Worm (Caenorhabditis elegans) whole organism, dauer: ENCODE data around the gene str-193.

Experiments
- unc-62 ChIP-seq: sonication (generic microtip); optimal IDR thresholded peaks from 2 replicates; lab custom pipeline; 2017; ENCODE audit warnings: missing biosample characterization, missing genetic modification reagents, missing genetic modification characterization

str-193 gene

DNA sequence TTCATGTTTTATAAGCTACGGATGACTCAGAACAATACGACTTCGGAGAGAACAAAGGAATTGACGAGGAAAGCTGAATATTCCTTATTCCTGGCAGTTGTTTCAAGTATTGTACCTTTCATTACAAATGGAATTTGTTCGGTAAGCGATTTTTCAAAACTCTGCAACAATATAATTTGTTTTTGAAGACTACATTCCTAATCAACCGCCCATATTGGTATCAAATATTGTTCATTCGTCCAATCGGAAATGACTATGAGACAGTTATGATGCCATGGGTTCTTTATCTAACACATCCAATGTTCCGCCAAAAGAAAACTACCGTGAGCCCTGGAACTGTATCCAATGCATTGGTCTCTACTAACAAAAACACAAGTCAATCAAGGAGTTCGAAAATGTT is 9.4 kb downstream of the str-193 start:
- no peak for TF ChIP-seq unc-62 (GFP tag; lab: Kevin White, UChicago)

DNA sequence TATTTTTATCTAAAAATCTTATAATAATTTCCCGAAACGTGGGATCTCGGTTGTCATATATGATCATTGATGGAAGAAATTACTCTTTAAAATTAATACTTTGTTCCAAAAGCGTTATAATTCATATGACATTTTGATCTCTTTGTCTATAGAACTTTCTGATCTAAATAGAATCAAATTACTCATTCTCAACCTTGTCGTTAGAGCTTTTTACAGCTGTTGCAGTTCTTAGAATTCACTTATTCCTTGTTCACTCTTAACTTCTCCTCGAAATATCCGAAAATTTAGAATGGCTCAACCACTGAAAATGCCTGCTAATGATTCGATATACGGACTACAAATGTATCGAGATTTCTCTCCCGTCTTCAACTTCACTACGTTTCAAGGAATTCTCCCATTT is 10.5 kb downstream of the str-193 start, which contains the start of gene sru-29:
sru-29 (plus strand) TSS at position 301 of the 400 bp plus-strand sequence.
- no peak for TF ChIP-seq unc-62 (GFP tag; lab: Kevin White, UChicago)

- no peak for TF ChIP-seq unc-62 (GFP tag; lab: Kevin White, UChicago)
Observed at ce11 chrV:9805161-9805560, 16.5 kb downstream of the str-193 start, which contains the start of gene sru-37. TSS of gene sru-37 (plus strand) at chrV:9805461.

ce11 chrV:9803176-9803575 is 18.4 kb downstream of the str-193 start, which contains the start of gene sru-39:
TSS of gene sru-39 (plus strand) at chrV:9803476.
- no peak for TF ChIP-seq unc-62 (GFP tag; lab: Kevin White, UChicago)

DNA sequence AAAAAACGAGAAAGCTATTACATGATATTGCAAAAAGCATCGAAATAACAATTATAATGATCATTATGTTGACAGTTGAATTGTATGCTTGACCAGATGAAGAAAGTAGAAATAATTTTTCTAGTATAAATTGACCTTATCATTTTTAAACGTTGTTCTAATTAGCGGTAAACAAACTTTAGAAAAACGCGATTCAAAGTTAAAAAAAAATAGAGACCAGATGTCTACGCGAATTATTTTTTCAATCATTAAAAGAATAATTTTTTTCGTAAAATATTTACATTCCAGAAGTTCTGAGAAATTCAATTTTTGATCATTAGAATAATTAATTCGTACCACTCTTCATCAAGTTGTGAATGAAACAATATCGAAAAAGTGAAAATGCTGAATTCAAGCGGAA is 19.7 kb downstream of the str-193 start, which contains the start of gene F46B6.10:
F46B6.10 (minus strand) TSS at position 101 of the 400 bp plus-strand sequence.
- no peak for TF ChIP-seq unc-62 (GFP tag; lab: Kevin White, UChicago)

DNA sequence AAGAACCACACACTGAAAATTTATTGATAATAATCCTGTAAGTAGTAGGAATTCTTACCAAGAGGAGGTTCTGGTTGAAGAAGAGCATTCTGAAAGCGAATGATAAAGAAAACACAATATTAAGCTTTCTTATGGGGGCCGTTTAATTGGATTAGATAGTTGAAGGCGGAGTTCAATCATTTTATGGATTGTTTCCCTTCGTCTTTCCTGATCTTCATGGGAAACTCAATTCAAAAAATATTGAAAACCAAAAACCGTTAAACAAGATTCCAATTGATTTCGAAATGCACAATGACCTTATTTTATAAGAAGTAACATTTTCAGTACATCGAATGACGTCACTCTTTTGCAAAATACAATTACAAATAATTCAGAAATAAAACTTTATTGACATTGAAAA is 22.5 kb downstream of the str-193 start, which contains the start of gene F46B6.13:
F46B6.13 (minus strand) TSS at position 101 of the 400 bp plus-strand sequence.
- TF ChIP-seq unc-62 (GFP tag; lab: Kevin White, UChicago), result no peak

DNA sequence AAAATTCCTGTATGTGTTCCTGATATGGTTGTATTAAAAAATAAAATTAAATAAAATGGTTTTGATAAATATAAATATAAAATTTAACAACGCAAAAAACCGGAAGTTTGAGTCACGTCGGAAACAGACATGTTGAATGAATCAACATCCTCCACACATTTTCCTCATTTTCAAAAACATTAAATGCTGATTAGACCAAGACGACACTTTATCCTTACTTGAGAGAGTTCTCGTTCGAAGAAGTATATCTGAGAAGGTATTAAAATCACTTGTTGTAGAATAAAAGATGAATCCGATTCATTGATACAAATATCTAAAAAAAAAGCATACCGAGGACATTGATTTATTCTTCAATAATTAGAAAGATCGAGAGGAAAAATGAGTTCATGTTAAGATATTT is 23.4 kb downstream of the str-193 start:
- TF ChIP-seq unc-62 (GFP tag; lab: Kevin White, UChicago), result no peak

DNA sequence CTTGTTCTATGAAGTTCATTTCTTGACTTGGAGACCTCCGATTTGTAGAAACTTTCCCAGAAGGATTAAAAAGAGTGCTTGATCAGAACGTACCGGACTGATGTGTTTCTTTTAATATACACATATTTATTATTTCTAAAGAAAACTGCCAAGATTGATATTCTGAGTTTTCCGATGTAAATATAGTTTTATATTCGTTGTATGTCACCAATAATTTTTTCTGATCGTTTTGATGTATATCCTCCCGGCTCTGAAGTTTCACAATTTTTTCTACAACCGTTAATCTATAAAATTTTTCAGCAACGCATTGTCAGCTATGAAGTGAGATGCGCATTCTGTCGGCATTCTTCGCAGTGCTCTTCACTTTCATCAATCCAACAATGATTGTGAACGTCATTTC is 25.1 kb downstream of the str-193 start, which contains the start of gene F46B6.9:
F46B6.9 (plus strand) TSS at position 301 of the 400 bp plus-strand sequence.
- no peak for TF ChIP-seq unc-62 (GFP tag; lab: Kevin White, UChicago)

ce11 chrV:9796002-9796401 is 25.6 kb downstream of the str-193 start:
- TF ChIP-seq unc-62 (GFP tag; lab: Kevin White, UChicago), result no peak

DNA sequence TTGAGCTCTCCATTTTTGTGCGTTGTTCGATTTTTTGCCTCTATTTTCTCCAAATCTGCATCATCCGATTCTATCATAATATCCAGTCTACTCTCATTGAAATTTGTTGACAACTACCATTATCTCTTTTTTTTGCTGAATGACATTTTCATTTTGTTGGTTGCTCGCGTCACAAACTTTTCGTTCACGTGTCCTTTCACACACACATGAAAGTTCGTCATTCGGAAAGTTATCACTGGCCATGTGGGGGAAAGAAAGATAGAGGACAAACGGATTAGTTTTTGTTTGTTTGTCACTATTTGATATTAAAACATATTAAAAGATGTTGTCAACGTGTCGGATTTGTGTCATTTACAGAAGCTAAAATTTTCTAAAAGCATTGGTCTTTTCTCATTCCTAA is 26.6 kb downstream of the str-193 start:
- no peak for TF ChIP-seq unc-62 (GFP tag; lab: Kevin White, UChicago)

DNA sequence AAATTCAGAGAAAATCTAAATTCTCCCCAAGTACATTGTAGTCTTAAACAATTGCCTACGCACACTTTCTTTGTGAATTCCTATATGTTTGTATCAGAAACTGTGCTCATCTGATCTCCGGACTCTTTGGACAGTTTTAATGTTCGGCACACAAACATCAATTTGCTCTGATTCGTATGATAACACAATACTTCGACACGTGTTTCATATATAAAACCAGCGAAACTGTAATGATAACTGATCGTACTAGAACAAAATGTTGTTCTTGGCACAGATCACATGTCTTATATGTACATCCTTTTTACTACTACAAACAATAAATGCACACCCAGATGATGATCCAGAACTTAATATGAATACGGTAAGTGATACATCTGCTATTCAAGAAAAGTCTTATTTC is 30.3 kb downstream of the str-193 start, which contains the start of gene lipl-2:
lipl-2 (plus strand) TSS at position 236 of the 400 bp plus-strand sequence.
- no peak for TF ChIP-seq unc-62 (GFP tag; lab: Kevin White, UChicago)

DNA sequence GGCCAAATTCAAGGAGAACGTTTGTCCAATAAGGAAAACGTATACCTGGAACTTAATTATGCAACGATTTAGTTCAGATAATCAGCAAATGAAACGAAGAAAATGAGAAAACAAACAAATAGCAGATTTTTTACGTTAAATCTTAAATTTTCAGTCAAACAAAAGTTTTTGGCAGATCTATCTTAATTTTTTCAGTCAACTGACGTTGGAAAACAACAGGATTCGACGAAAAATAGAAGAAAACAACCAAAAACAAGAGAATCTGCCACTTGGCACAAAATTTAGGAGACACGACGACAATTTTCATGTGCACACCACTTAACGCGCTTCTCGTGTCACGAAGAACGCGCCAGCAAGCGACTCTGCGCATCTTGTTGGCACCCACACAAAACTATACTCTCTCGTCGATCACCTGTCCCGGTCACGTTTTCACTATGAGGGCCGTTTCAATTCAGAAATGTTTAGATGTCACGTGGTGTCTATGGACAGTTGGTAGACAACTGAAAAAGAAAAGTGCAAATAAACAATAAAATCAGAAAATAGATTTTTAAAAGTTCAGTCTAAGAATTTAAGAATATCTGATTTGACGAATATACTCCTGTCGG is 31.9 kb downstream of the str-193 start, which contains the start of gene ztf-7:
ztf-7 (minus strand) TSS at position 51 of the 605 bp plus-strand sequence.
- no peak for TF ChIP-seq unc-62 (GFP tag; lab: Kevin White, UChicago)

DNA sequence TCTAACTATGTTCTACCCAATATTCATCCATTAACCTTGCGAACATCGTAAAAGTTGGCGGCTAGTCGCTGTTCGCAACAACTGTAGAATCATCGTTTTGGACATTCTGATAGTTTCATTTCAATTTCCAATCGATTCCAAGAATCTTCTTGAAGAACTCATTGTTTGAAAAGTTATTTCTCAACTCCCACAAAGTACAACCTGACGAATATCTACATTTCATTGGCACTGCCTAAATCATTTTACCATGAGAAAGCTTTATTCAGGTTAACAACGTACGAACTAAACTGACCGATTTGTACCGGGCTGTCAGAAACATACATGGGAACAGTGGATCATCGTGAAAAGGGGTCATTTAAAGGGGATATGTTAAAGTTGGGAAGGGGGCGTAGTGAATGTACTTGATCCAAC is 34.9 kb downstream of the str-193 start, which contains the start of gene F46B6.6:
F46B6.6 (minus strand) TSS at position 148 of the 411 bp plus-strand sequence.
- no peak for TF ChIP-seq unc-62 (GFP tag; lab: Kevin White, UChicago)

ce11 chrV:9784215-9784614 is 37.4 kb downstream of the str-193 start:
- no peak for TF ChIP-seq unc-62 (GFP tag; lab: Kevin White, UChicago)

ce11 chrV:9782969-9783368 is 38.7 kb downstream of the str-193 start, which contains the start of gene F46B6.5:
TSS of gene F46B6.5 (minus strand) at chrV:9783069.
- no peak for TF ChIP-seq unc-62 (GFP tag; lab: Kevin White, UChicago)

DNA sequence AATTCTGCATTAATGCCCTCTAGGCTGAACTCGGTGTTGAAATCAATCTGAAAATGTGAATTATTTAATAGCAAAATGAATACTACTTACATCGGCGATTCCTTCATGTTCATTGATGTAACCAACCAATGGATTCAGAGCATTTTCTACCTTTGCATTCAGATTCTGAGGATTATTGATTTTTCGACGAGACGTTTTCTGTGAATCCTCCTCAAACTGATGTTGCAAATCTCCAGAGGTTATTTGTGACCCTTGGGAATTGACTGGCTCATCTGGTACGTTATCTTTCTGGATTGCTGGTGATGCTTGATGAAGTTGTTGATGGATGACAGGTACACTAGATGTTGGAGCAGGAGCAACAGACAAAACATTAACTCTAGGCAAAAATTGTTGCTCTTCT is 39.6 kb downstream of the str-193 start:
- TF ChIP-seq unc-62 (GFP tag; lab: Kevin White, UChicago), result no peak

- no peak for TF ChIP-seq unc-62 (GFP tag; lab: Kevin White, UChicago)
Observed at ce11 chrV:9779418-9779817, 42.2 kb downstream of the str-193 start, which contains the start of gene F46B6.4. TSS of gene F46B6.4 (minus strand) at chrV:9779518.
